Worm (Caenorhabditis elegans): ENCODE results near the gene gsto-1.

DNA sequence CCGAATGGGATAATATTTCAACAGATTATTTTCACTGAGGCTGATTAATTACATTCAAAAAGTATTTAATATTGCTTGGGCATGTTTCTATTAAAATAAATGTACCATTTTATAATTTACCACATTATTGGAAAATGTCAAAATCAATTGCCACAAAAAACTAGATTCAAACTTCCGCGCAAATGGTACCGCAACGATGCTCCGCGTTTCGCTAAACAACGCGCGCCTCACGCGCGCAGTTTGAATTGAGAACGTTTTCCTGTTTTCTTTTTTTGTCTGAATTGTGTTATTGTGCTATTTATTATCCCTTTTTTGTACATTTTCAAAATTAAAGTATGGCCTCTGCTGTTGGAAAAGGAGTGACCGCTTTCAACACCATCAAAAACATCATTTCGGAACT, 6.0 kb downstream of the gsto-1 start, which contains the start of gene C29E4.12:
- no peak for TF ChIP-seq nhr-237 (tag; optimal IDR thresholded peaks at IDR 0.05)
- TF ChIP-seq ama-1 (optimal IDR thresholded peaks at IDR 0.05) = peak; percentile 31

Data from whole organism, L2 larva.